Worm (Caenorhabditis elegans): ENCODE data around the gene mdt-8.

DNA sequence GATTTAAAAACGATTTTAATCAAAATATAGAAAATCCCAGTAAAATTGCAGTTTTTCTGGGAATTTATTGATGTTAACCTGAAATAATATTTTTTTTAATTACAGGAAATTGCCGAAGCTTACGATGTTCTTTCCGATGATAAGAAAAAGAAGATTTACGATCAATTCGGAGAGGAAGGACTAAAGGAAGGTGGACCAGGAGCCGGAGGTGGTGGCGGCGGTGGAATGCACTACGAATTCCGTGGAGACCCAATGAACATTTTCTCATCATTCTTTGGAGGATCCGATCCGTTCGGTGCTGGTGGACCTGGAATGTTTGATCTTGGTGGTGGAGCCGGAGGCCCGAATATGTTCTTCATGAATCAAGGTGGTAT is 12.3 kb upstream of the mdt-8 start:
- TF ChIP-seq nhr-111 (GFP tag; optimal IDR thresholded peaks at IDR 0.05) (no peak), mes-2 (tag; optimal IDR thresholded peaks at IDR 0.05; ENCODE audit: poor library complexity, severe bottlenecking) (no peak), lin-13 (GFP tag; optimal IDR thresholded peaks at IDR 0.05) (no peak), pha-4 (GFP tag; IDR thresholded peaks at IDR 0.05) (no peak), pha-4 (tag; optimal IDR thresholded peaks at IDR 0.05) (no peak), nhr-76 (tag; optimal IDR thresholded peaks at IDR 0.05) (no peak), lir-3 (tag; optimal IDR thresholded peaks at IDR 0.05) (no peak), ama-1 (optimal IDR thresholded peaks at IDR 0.05) (no peak)
